Worm (Caenorhabditis elegans) whole organism, midembryonic: ENCODE results near the gene dsh-2.

Experiments used
- T22C8.4 ChIP-seq: fragments of 200-800 bp; sonication (Bioruptor generic); IDR thresholded peaks from 2 replicates; pipeline ENCODE4 v1.3.6; 2022; ENCODE audit warnings: missing genetic modification characterization, missing compliant biosample characterization
- cog-1 ChIP-seq: sonication (generic microtip); optimal IDR thresholded peaks from 2 replicates; lab custom pipeline; 2016; ENCODE audit warnings: missing genetic modification characterization, missing compliant biosample characterization
- klf-2 ChIP-seq: fragments of 200-800 bp; sonication (Bioruptor generic); conservative IDR thresholded peaks from 2 replicates; pipeline ENCODE4 v1.3.6; 2022; ENCODE audit warnings: missing genetic modification reagents, missing genetic modification characterization, missing compliant biosample characterization
- med-1 ChIP-seq: sonication (generic microtip); optimal IDR thresholded peaks from 2 replicates; lab custom pipeline; 2017; ENCODE audit warnings: missing genetic modification characterization, mild to moderate bottlenecking, missing compliant biosample characterization, antibody characterized with exemption, missing genetic modification reagents; ENCODE audit not compliant: insufficient read depth
- ztf-23 ChIP-seq: fragments of 200-800 bp; sonication (Bioruptor generic); IDR thresholded peaks from 2 replicates; pipeline ENCODE4 v1.3.6; 2022; ENCODE audit warnings: missing genetic modification reagents, missing genetic modification characterization, missing compliant biosample characterization

DNA sequence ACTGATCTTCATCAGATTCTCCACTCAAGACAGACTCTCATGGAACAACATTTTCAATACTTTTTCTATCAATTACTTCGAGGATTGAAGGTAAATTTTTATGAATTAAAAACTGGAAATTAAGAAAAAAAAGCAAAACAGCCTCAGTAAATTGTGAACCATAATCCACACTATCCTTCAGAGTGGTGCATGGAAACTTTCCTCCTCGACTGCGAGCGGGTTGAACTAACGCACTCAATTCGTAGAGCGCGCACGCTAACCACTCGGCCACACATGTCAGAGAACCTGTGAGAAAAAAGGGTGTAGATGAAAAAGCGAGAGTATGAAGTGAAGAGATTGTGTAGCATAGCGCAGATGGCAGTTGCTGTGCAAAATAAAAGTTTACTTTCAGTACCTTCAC is 24.0 kb upstream of the dsh-2 start:
- TF ChIP-seq med-1 (peak; percentile 90), ztf-23 (GFP tag; lab: Robert Waterston, UW) (peak; percentile 96), T22C8.4 (GFP tag; lab: Robert Waterston, UW) (peak; percentile 94), klf-2 (GFP tag; lab: Robert Waterston, UW) (peak; percentile 95), cog-1 (tag; lab: Kevin White, UChicago) (peak; percentile 91)
